Fruit fly (Drosophila melanogaster) ovary, adult (tissue): ENCODE results near the gene wfs1.

ENCODE experiments used
- CG17801 ChIP-seq: fragments of 200-800 bp; optimal IDR thresholded peaks from 2 replicates; lab custom pipeline; 2019; ENCODE audit warnings: missing biosample characterization, mild to moderate bottlenecking, missing genetic modification characterization, moderate library complexity; ENCODE audit not compliant: partially characterized antibody

Gene wfs1

dm6 chr3R:22690311-22690710 is at the start of gene wfs1, which contains the start of gene Nup133:
wfs1 (minus strand) TSS chr3R:22690380.
Nup133 (plus strand) TSS chr3R:22690607.
- peak; percentile 92 for TF ChIP-seq CG17801 (GFP tag; lab: Kevin White, UChicago)

- no peak for TF ChIP-seq CG17801 (GFP tag; lab: Kevin White, UChicago)
Measured at dm6 chr3R:22733751-22734150, 43.6 kb upstream of the wfs1 start, which contains the start of gene Takl2. Takl2 (minus strand) TSS chr3R:22733851.

- TF ChIP-seq CG17801 (GFP tag; lab: Kevin White, UChicago): no peak
Measured at dm6 chr3R:22732995-22733394, 42.8 kb upstream of the wfs1 start.

dm6 chr3R:22727857-22728256 is 37.7 kb upstream of the wfs1 start:
- no peak for TF ChIP-seq CG17801 (GFP tag; lab: Kevin White, UChicago)

- no peak for TF ChIP-seq CG17801 (GFP tag; lab: Kevin White, UChicago)
Measured at dm6 chr3R:22727456-22727833, 37.3 kb upstream of the wfs1 start.

- TF ChIP-seq CG17801 (GFP tag; lab: Kevin White, UChicago): no peak
Measured at dm6 chr3R:22726771-22727455, 36.7 kb upstream of the wfs1 start, which contains the start of gene CG45049. CG45049 (plus strand) TSS chr3R:22726967.

- no peak for TF ChIP-seq CG17801 (GFP tag; lab: Kevin White, UChicago)
Measured at dm6 chr3R:22726031-22726770, 36.0 kb upstream of the wfs1 start, which contains the start of gene RNF220. RNF220 (minus strand) TSS chr3R:22726414.

dm6 chr3R:22724149-22724973 is 34.2 kb upstream of the wfs1 start, which contains the start of gene Irp-1A:
Irp-1A (minus strand) TSS chr3R:22724587.
- TF ChIP-seq CG17801 (GFP tag; lab: Kevin White, UChicago): peak; percentile 66

dm6 chr3R:22720808-22721306 is 30.7 kb upstream of the wfs1 start, which contains the start of gene wge:
wge (minus strand) TSS chr3R:22721150.
- peak; percentile 57 for TF ChIP-seq CG17801 (GFP tag; lab: Kevin White, UChicago)

dm6 chr3R:22719607-22719949 is 29.4 kb upstream of the wfs1 start:
- no peak for TF ChIP-seq CG17801 (GFP tag; lab: Kevin White, UChicago)

dm6 chr3R:22718937-22719606 is 28.9 kb upstream of the wfs1 start:
- no peak for TF ChIP-seq CG17801 (GFP tag; lab: Kevin White, UChicago)

dm6 chr3R:22718401-22718800 is 28.2 kb upstream of the wfs1 start:
- no peak for TF ChIP-seq CG17801 (GFP tag; lab: Kevin White, UChicago)

dm6 chr3R:22717863-22718262 is 27.7 kb upstream of the wfs1 start:
- no peak for TF ChIP-seq CG17801 (GFP tag; lab: Kevin White, UChicago)

dm6 chr3R:22710662-22711061 is 20.5 kb upstream of the wfs1 start, which contains the start of gene CG4907:
CG4907 (minus strand) TSS chr3R:22710762.
- no peak for TF ChIP-seq CG17801 (GFP tag; lab: Kevin White, UChicago)
